Fruit fly (Drosophila melanogaster) whole organism: ENCODE results near the gene Sys1.

Experiments used
- CG8478 ChIP-seq: fragments of >200 bp; optimal IDR thresholded peaks from 2 replicates; lab custom pipeline; 2018; ENCODE audit warnings: inconsistent platforms
- Dll ChIP-seq: fragments of >200 bp; optimal IDR thresholded peaks from 2 replicates; lab custom pipeline; 2017
- pan ChIP-seq: fragments of >200 bp; optimal IDR thresholded peaks from 2 replicates; lab custom pipeline; 2017
- psq ChIP-seq: fragments of >200 bp; optimal IDR thresholded peaks from 2 replicates; lab custom pipeline; 2017

DNA sequence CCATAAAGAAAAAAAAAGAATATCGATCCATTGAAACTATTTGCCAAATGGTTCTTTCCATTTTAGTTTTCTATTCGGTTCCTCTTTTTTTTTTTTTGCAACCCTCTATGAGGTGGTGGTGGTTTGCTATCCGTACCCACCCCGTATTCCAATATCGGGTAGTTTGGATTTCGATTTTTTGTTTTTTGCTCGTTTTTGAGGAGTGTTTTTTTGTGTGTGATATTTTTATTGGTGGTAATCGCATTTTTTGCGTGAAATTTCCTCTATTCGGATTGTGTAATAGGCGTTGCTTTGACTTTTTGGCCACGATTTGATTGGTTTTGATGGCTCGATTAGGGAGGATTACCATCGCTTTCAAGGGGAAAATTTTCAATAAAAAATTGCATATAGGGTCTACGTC lies 33.8 kb downstream of the Sys1 start:
- TF ChIP-seq Dll (lab: Kevin White, UChicago) (no peak), CG8478 (lab: Kevin White, UChicago) (no peak), pan (lab: Kevin White, UChicago) (no peak), psq (lab: Kevin White, UChicago) (no peak)
